Fruit fly (Drosophila melanogaster) whole organism, embryonic: ENCODE data around the gene eIF4H2.

Source experiments
- Adf1 ChIP-seq: fragments of 200-800 bp; sonication (Bioruptor generic); IDR thresholded peaks from 2 replicates; pipeline ENCODE4 v1.3.6; 2022; ENCODE audit warnings: missing biosample characterization, missing genetic modification characterization
- Aef1 ChIP-seq: fragments of 200-800 bp; sonication (Bioruptor generic); IDR thresholded peaks from 3 replicates; pipeline ENCODE4 v1.3.6; 2022; ENCODE audit warnings: missing biosample characterization, missing genetic modification characterization
- Bteb2 ChIP-seq: fragments of 200-800 bp; sonication (Bioruptor generic); optimal IDR thresholded peaks from 2 replicates; lab custom pipeline; 2016; ENCODE audit warnings: missing biosample characterization, missing genetic modification characterization
- CG1024 ChIP-seq: fragments of 200-800 bp; sonication (Bioruptor generic); IDR thresholded peaks from 2 replicates; pipeline ENCODE4 v1.3.6; 2022; ENCODE audit warnings: missing biosample characterization, missing genetic modification characterization
- CG11695 ChIP-seq: fragments of 200-800 bp; sonication (Bioruptor generic); IDR thresholded peaks from 3 replicates; pipeline ENCODE4 v1.3.6; 2022; ENCODE audit warnings: missing biosample characterization, missing genetic modification characterization
- CG11696 ChIP-seq: fragments of 200-800 bp; sonication (Bioruptor generic); IDR thresholded peaks from 2 replicates; pipeline ENCODE4 v1.3.6; 2022; ENCODE audit warnings: missing biosample characterization, missing genetic modification characterization
- CG1233 ChIP-seq: fragments of 200-800 bp; sonication (Bioruptor generic); optimal IDR thresholded peaks from 4 replicates; lab custom pipeline; 2018; ENCODE audit warnings: missing biosample characterization, mild to moderate bottlenecking, missing genetic modification characterization
- CG14014 ChIP-seq: fragments of 200-800 bp; sonication (Bioruptor generic); IDR thresholded peaks from 2 replicates; pipeline ENCODE4 v1.3.6; 2022; ENCODE audit warnings: missing biosample characterization, missing genetic modification characterization
- CG15269 ChIP-seq: fragments of 200-800 bp; sonication (Bioruptor generic); optimal IDR thresholded peaks from 2 replicates; lab custom pipeline; 2018; ENCODE audit warnings: missing biosample characterization, mild to moderate bottlenecking, missing genetic modification characterization, moderate library complexity
- CG16815 ChIP-seq: fragments of 200-800 bp; sonication (Bioruptor generic); optimal IDR thresholded peaks from 3 replicates; lab custom pipeline; 2017; ENCODE audit warnings: missing biosample characterization, mild to moderate bottlenecking, missing genetic modification characterization
- CG17361 ChIP-seq: fragments of 200-800 bp; sonication (Bioruptor generic); IDR thresholded peaks from 3 replicates; pipeline ENCODE4 v1.3.6; 2022; ENCODE audit warnings: missing biosample characterization, missing genetic modification characterization
- CG17802 ChIP-seq: fragments of 200-800 bp; sonication (Bioruptor generic); optimal IDR thresholded peaks from 2 replicates; lab custom pipeline; 2018; ENCODE audit warnings: missing biosample characterization, mild to moderate bottlenecking, missing genetic modification characterization, moderate library complexity
- CG2712 ChIP-seq: fragments of 200-800 bp; optimal IDR thresholded peaks from 3 replicates; lab custom pipeline; 2019; ENCODE audit warnings: missing biosample characterization, mild to moderate bottlenecking, missing genetic modification characterization, moderate library complexity
- CG31388 ChIP-seq: fragments of 200-800 bp; sonication (Bioruptor generic); optimal IDR thresholded peaks from 2 replicates; lab custom pipeline; 2016; ENCODE audit warnings: missing biosample characterization, missing genetic modification characterization
- CG32532 ChIP-seq: fragments of 200-800 bp; sonication (Bioruptor generic); IDR thresholded peaks from 2 replicates; pipeline ENCODE4 v1.3.6; 2022; ENCODE audit warnings: missing biosample characterization, missing genetic modification characterization
- CG32767 ChIP-seq: fragments of 200-800 bp; sonication (Bioruptor generic); IDR thresholded peaks from 2 replicates; pipeline ENCODE4 v1.3.6; 2022; ENCODE audit warnings: missing biosample characterization, missing genetic modification characterization
- CG4424 ChIP-seq: fragments of 200-800 bp; sonication (Bioruptor generic); optimal IDR thresholded peaks from 3 replicates; lab custom pipeline; 2016; ENCODE audit warnings: missing biosample characterization, missing genetic modification characterization
- CG6272 ChIP-seq: fragments of 200-800 bp; sonication (Bioruptor generic); IDR thresholded peaks from 2 replicates; pipeline ENCODE4 v1.3.6; 2022; ENCODE audit warnings: missing biosample characterization, missing genetic modification characterization
- CG6689 ChIP-seq: fragments of 200-800 bp; sonication (Bioruptor generic); IDR thresholded peaks from 2 replicates; pipeline ENCODE4 v1.3.6; 2022; ENCODE audit warnings: missing biosample characterization, missing genetic modification characterization
- CG7839 ChIP-seq: fragments of 200-800 bp; sonication (Bioruptor generic); optimal IDR thresholded peaks from 3 replicates; lab custom pipeline; 2018; ENCODE audit warnings: missing biosample characterization, mild to moderate bottlenecking, missing genetic modification characterization, moderate library complexity
- CG8089 ChIP-seq: fragments of 200-800 bp; sonication (Bioruptor generic); optimal IDR thresholded peaks from 3 replicates; lab custom pipeline; 2016; ENCODE audit warnings: missing biosample characterization, missing genetic modification characterization
- CG9609 ChIP-seq: fragments of 200-800 bp; sonication (Bioruptor generic); optimal IDR thresholded peaks from 3 replicates; lab custom pipeline; 2016; ENCODE audit warnings: missing biosample characterization, missing genetic modification characterization
- CG9932 ChIP-seq: fragments of 200-800 bp; sonication (Bioruptor generic); IDR thresholded peaks from 2 replicates; pipeline ENCODE4 v1.3.6; 2022; ENCODE audit warnings: missing biosample characterization, missing genetic modification characterization
- CkIIα-i1 ChIP-seq: fragments of 200-800 bp; sonication (Bioruptor generic); IDR thresholded peaks from 2 replicates; pipeline ENCODE4 v1.3.6; 2022; ENCODE audit warnings: missing biosample characterization, missing genetic modification characterization
- CrebB ChIP-seq: fragments of 200-800 bp; sonication (Bioruptor generic); optimal IDR thresholded peaks from 3 replicates; lab custom pipeline; 2018; ENCODE audit warnings: missing biosample characterization, mild to moderate bottlenecking, missing genetic modification characterization
- Dek ChIP-seq: fragments of 200-800 bp; sonication (Bioruptor generic); optimal IDR thresholded peaks from 3 replicates; lab custom pipeline; 2019; ENCODE audit warnings: missing biosample characterization, mild to moderate bottlenecking, missing genetic modification characterization, moderate library complexity
- Drgx ChIP-seq: fragments of 200-800 bp; sonication (Bioruptor generic); IDR thresholded peaks from 2 replicates; pipeline ENCODE4 v1.3.6; 2022; ENCODE audit warnings: missing biosample characterization, missing genetic modification characterization
- Fer2 ChIP-seq: fragments of 200-800 bp; sonication (Bioruptor generic); optimal IDR thresholded peaks from 2 replicates; lab custom pipeline; 2018; ENCODE audit warnings: missing biosample characterization, mild to moderate bottlenecking, missing genetic modification characterization, moderate library complexity
- HLHmδ ChIP-seq: fragments of 200-800 bp; sonication (Bioruptor generic); optimal IDR thresholded peaks from 2 replicates; lab custom pipeline; 2018; ENCODE audit warnings: missing biosample characterization, mild to moderate bottlenecking, missing genetic modification characterization, moderate library complexity
- Hand ChIP-seq: fragments of 200-800 bp; sonication (Bioruptor generic); optimal IDR thresholded peaks from 2 replicates; lab custom pipeline; 2017; ENCODE audit warnings: mild to moderate bottlenecking, missing biosample characterization, missing genetic modification reagents, missing genetic modification characterization
- Oaz ChIP-seq: fragments of 200-800 bp; sonication (Bioruptor generic); IDR thresholded peaks from 2 replicates; pipeline ENCODE4 v1.3.6; 2022; ENCODE audit warnings: missing biosample characterization, missing genetic modification characterization
- Optix ChIP-seq: fragments of 200-800 bp; sonication (Bioruptor generic); IDR thresholded peaks from 3 replicates; pipeline ENCODE4 v1.3.6; 2022; ENCODE audit warnings: missing biosample characterization, missing genetic modification characterization
- Xbp1 ChIP-seq: fragments of 200-800 bp; sonication (Bioruptor generic); optimal IDR thresholded peaks from 3 replicates; lab custom pipeline; 2016; ENCODE audit warnings: missing biosample characterization, mild to moderate bottlenecking, missing genetic modification characterization
- Xrp1 ChIP-seq: fragments of 200-800 bp; sonication (Bioruptor generic); IDR thresholded peaks from 2 replicates; pipeline ENCODE4 v1.3.6; 2022; ENCODE audit warnings: missing biosample characterization, missing genetic modification characterization
- amos ChIP-seq: fragments of 200-800 bp; sonication (Bioruptor generic); IDR thresholded peaks from 2 replicates; pipeline ENCODE4 v1.3.6; 2022; ENCODE audit warnings: missing biosample characterization, missing genetic modification characterization; ENCODE audit not compliant: partially characterized antibody
- ap ChIP-seq: fragments of 200-800 bp; sonication (Bioruptor generic); IDR thresholded peaks from 2 replicates; pipeline ENCODE4 v1.3.6; 2022; ENCODE audit warnings: missing biosample characterization, missing genetic modification characterization
- corto ChIP-seq: fragments of 200-800 bp; sonication (Bioruptor generic); optimal IDR thresholded peaks from 2 replicates; lab custom pipeline; 2016; ENCODE audit warnings: missing biosample characterization, mild to moderate bottlenecking, missing genetic modification characterization, moderate library complexity
- crp ChIP-seq, 2 experiments: fragments of 200-800 bp; sonication (Bioruptor generic); optimal IDR thresholded peaks; 2 replicates in 1 of 2; 3 replicates in 1 of 2; lab custom pipeline; 2017; ENCODE audit warnings: missing biosample characterization in 2 of 2, missing genetic modification characterization in 2 of 2, mild to moderate bottlenecking in 1 of 2, moderate library complexity in 1 of 2
- dpn ChIP-seq, 2 experiments: fragments of 200-800 bp; sonication (Bioruptor generic); optimal IDR thresholded peaks; 3 replicates each; lab custom pipeline; 2016; ENCODE audit warnings: missing biosample characterization in 2 of 2, missing genetic modification characterization in 2 of 2
- ham ChIP-seq: fragments of 200-800 bp; sonication (Bioruptor generic); IDR thresholded peaks from 2 replicates; pipeline ENCODE4 v1.3.6; 2022; ENCODE audit warnings: missing biosample characterization, missing genetic modification characterization
- lbe ChIP-seq: fragments of 200-800 bp; sonication (Bioruptor generic); optimal IDR thresholded peaks from 2 replicates; lab custom pipeline; 2016; ENCODE audit warnings: missing biosample characterization, mild to moderate bottlenecking, missing genetic modification characterization
- lov ChIP-seq, 2 experiments: fragments of 200-800 bp in 1 of 2; fragments of >200 bp in 1 of 2; sonication (Bioruptor generic) in 1 of 2; IDR thresholded peaks in 1 of 2; optimal IDR thresholded peaks in 1 of 2; 2 replicates in 1 of 2; 3 replicates in 1 of 2; pipeline versions ENCODE4 v1.3.6 to Lab custom; 2017 to 2022; ENCODE audit warnings: missing biosample characterization in 1 of 2, missing genetic modification characterization in 1 of 2
- odd ChIP-seq: fragments of 200-800 bp; sonication (Bioruptor generic); optimal IDR thresholded peaks from 2 replicates; lab custom pipeline; 2017; ENCODE audit warnings: missing biosample characterization, mild to moderate bottlenecking, missing genetic modification characterization
- phol ChIP-seq: fragments of 200-800 bp; sonication (Bioruptor generic); optimal IDR thresholded peaks from 3 replicates; lab custom pipeline; 2018; ENCODE audit warnings: missing biosample characterization, mild to moderate bottlenecking, missing genetic modification characterization, moderate library complexity
- prd ChIP-seq, 3 experiments: fragments of >200 bp in 2 of 3; fragments of 200-800 bp in 1 of 3; sonication (Bioruptor generic) in 1 of 3; optimal IDR thresholded peaks in 2 of 3; IDR thresholded peaks in 1 of 3; 2 replicates in 2 of 3; 3 replicates in 1 of 3; pipeline versions ENCODE4 v1.3.6 to Lab custom; 2017 to 2022; ENCODE audit warnings: missing biosample characterization in 1 of 3, missing genetic modification characterization in 1 of 3
- pzg ChIP-seq: fragments of 200-800 bp; sonication (Bioruptor generic); optimal IDR thresholded peaks from 3 replicates; lab custom pipeline; 2018; ENCODE audit warnings: missing biosample characterization, mild to moderate bottlenecking, missing genetic modification characterization, moderate library complexity
- tap ChIP-seq: fragments of 200-800 bp; optimal IDR thresholded peaks from 3 replicates; lab custom pipeline; 2019; ENCODE audit warnings: missing biosample characterization, mild to moderate bottlenecking, missing genetic modification characterization, moderate library complexity
- tin ChIP-seq: fragments of 200-800 bp; sonication (Bioruptor generic); optimal IDR thresholded peaks from 3 replicates; lab custom pipeline; 2016; ENCODE audit warnings: missing biosample characterization, missing genetic modification characterization
- ttk ChIP-seq: fragments of 200-800 bp; sonication (Bioruptor generic); IDR thresholded peaks from 2 replicates; pipeline ENCODE4 v2.1.2; 2022; ENCODE audit warnings: missing biosample characterization, missing genetic modification characterization
- z ChIP-seq: fragments of 200-800 bp; sonication (Bioruptor generic); IDR thresholded peaks from 3 replicates; pipeline ENCODE4 v1.3.6; 2022; ENCODE audit warnings: missing biosample characterization, missing genetic modification characterization

Gene eIF4H2

dm6 chr3R:30725787-30726186 lies at the start of gene eIF4H2:
eIF4H2 (plus strand) TSS chr3R:30726087.
- TF ChIP-seq crp (GFP tag; optimal IDR thresholded peaks at IDR 0.05; lab: Kevin White, UChicago) (no peak), CG9932 (GFP tag; lab: Robert Waterston, UW) (no peak), CG11696 (no peak), CG4424 (GFP tag; lab: Kevin White, UChicago) (no peak), odd (GFP tag; lab: Kevin White, UChicago) (no peak), CG11695 (no peak), Hand (GFP tag; lab: Kevin White, UChicago) (no peak), CG1024 (GFP tag; lab: Robert Waterston, UW) (no peak), tin (no peak), ham (no peak), prd (optimal IDR thresholded peaks at IDR 0.05; lab: Kevin White, UChicago) (no peak), prd (GFP tag; IDR thresholded peaks at IDR 0.05; lab: Robert Waterston, UW) (no peak), CkIIα-i1 (GFP tag; lab: Robert Waterston, UW) (no peak), CG9609 (GFP tag; lab: Kevin White, UChicago) (no peak), phol (no peak), CG8089 (GFP tag; lab: Kevin White, UChicago) (no peak), CG31388 (no peak), CG17802 (tag; lab: Kevin White, UChicago) (no peak), Fer2 (tag; lab: Kevin White, UChicago) (no peak)

DNA sequence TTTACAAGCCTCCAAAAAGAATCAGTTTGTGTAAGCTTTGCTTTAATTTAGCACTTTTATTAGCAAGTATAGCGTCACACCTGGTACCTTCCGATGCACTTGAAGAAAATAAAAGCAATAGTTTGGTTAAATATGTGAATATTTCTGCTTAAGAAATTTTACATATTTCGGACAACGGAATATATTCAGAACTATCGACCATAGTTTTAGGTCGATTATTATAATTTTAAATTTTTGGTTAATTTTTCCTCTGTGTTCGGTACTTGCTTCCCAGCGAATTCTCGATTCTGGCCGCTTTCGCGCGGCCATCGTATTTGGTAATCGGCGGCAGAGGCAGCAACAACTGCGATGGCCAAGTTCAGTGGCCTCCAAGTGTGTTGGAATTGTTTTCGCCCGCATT lies 36.2 kb upstream of the eIF4H2 start:
- TF ChIP-seq Adf1 (GFP tag; lab: Robert Waterston, UW) (no peak), CrebB (tag; lab: Kevin White, UChicago) (no peak), CG6689 (GFP tag; lab: Robert Waterston, UW) (0 out of 2 replicates have a peak, but pooled peaks have one; percentile 26), Aef1 (no peak), CG32532 (0 out of 2 replicates have a peak, but pooled peaks have one; percentile 8), prd (optimal IDR thresholded peaks at IDR 0.05; lab: Kevin White, UChicago) (no peak), prd (GFP tag; IDR thresholded peaks at IDR 0.05; lab: Robert Waterston, UW) (0 out of 3 replicates have a peak, but pooled peaks have one; percentile 15), CG7839 (tag; lab: Kevin White, UChicago) (no peak), CG16815 (no peak), CG6272 (GFP tag; lab: Robert Waterston, UW) (no peak), CG17361 (0 out of 3 replicates have a peak, but pooled peaks have one; percentile 24), Optix (no peak), CG14014 (GFP tag; lab: Robert Waterston, UW) (0 out of 2 replicates have a peak, but pooled peaks have one; percentile 7), lbe (GFP tag; lab: Kevin White, UChicago) (peak; percentile 85), corto (GFP tag; lab: Kevin White, UChicago) (peak; percentile 45), Dek (tag; lab: Kevin White, UChicago) (no peak), CG15269 (tag; lab: Kevin White, UChicago) (no peak), Xbp1 (GFP tag; lab: Kevin White, UChicago) (no peak), CG2712 (peak; percentile 3), Drgx (peak; percentile 85), Oaz (no peak), CG32767 (no peak), lov (optimal IDR thresholded peaks at IDR 0.05; lab: Kevin White, UChicago) (no peak), lov (GFP tag; IDR thresholded peaks at IDR 0.05; lab: Robert Waterston, UW) (no peak), dpn (GFP tag; optimal IDR thresholded peaks at IDR 0.05; lab: Kevin White, UChicago) (no peak), CG1233 (GFP tag; lab: Kevin White, UChicago) (no peak), ap (GFP tag; lab: Robert Waterston, UW) (0 out of 2 replicates have a peak, but pooled peaks have one; percentile 6), pzg (GFP tag; lab: Kevin White, UChicago) (no peak), z (GFP tag; lab: Robert Waterston, UW) (no peak), Bteb2 (GFP tag; lab: Kevin White, UChicago) (no peak), amos (GFP tag; lab: Robert Waterston, UW) (no peak), ttk (GFP tag; lab: Robert Waterston, UW) (0 out of 2 replicates have a peak, but pooled peaks have one; percentile 11), tap (tag; lab: Kevin White, UChicago) (no peak), HLHmδ (no peak), Xrp1 (GFP tag; lab: Robert Waterston, UW) (peak; percentile 18; the same call in 1 of the 2 replicates)
